Worm (Caenorhabditis elegans) whole organism, early embryonic: ENCODE results near the gene tbb-2.

ENCODE experiments used
- F13C5.2 ChIP-seq: sonication (generic microtip); optimal IDR thresholded peaks from 2 replicates; lab custom pipeline; 2017; ENCODE audit warnings: mild to moderate bottlenecking, missing genetic modification characterization, inconsistent platforms, missing compliant biosample characterization
- aly-1 ChIP-seq: sonication (generic microtip); optimal IDR thresholded peaks from 2 replicates; lab custom pipeline; 2016; ENCODE audit warnings: missing genetic modification characterization, missing compliant biosample characterization
- ama-1 ChIP-seq: fragments of 150-350 bp; optimal IDR thresholded peaks from 2 replicates; lab custom pipeline; 2014
- ceh-13 ChIP-seq: fragments of 200-800 bp; sonication (Bioruptor generic); optimal IDR thresholded peaks from 2 replicates; lab custom pipeline; 2018; ENCODE audit warnings: mild to moderate bottlenecking, missing genetic modification characterization, missing compliant biosample characterization
- ceh-36 ChIP-seq: sonication (generic microtip); optimal IDR thresholded peaks from 2 replicates; lab custom pipeline; 2016; ENCODE audit warnings: missing genetic modification characterization, inconsistent platforms, missing compliant biosample characterization
- ets-7 ChIP-seq: sonication (generic microtip); optimal IDR thresholded peaks from 2 replicates; lab custom pipeline; 2016; ENCODE audit warnings: missing genotype, missing genetic modification characterization, missing compliant biosample characterization
- flt-1 ChIP-seq: fragments of 200-800 bp; sonication (Bioruptor generic); IDR thresholded peaks from 2 replicates; pipeline ENCODE4 v1.3.6; 2022; ENCODE audit warnings: missing genetic modification characterization, missing compliant biosample characterization
- hmbx-1 ChIP-seq: sonication (generic microtip); optimal IDR thresholded peaks from 2 replicates; lab custom pipeline; 2016; ENCODE audit warnings: mild to moderate bottlenecking, missing genetic modification characterization, missing compliant biosample characterization
- hmg-4 ChIP-seq: fragments of 200-800 bp; sonication (Bioruptor generic); optimal IDR thresholded peaks from 2 replicates; lab custom pipeline; 2018; ENCODE audit warnings: mild to moderate bottlenecking, missing genetic modification characterization, missing compliant biosample characterization
- pes-1 ChIP-seq: fragments of 200-800 bp; sonication (Bioruptor generic); IDR thresholded peaks from 2 replicates; pipeline ENCODE4 v1.3.6; 2022; ENCODE audit warnings: missing genetic modification reagents, missing genetic modification characterization, missing compliant biosample characterization
- sea-1 ChIP-seq: fragments of 200-800 bp; sonication (Bioruptor generic); conservative IDR thresholded peaks from 2 replicates; pipeline ENCODE4 v1.3.6; 2022; ENCODE audit warnings: missing genetic modification characterization, missing compliant biosample characterization
- tbx-37 ChIP-seq: fragments of 200-800 bp; sonication (Bioruptor generic); conservative IDR thresholded peaks from 2 replicates; pipeline ENCODE4 v1.3.6; 2022; ENCODE audit warnings: missing genetic modification reagents, missing genetic modification characterization, missing compliant biosample characterization

ce11 chrIII:3966143-3966542, 51.3 kb downstream of the tbb-2 start:
- no peak for TF ChIP-seq ama-1 (lab: Kevin White, UChicago)
- TF ChIP-seq ceh-13 (GFP tag; lab: Kevin White, UChicago) = no peak
- TF ChIP-seq ceh-36 (tag; lab: Kevin White, UChicago) = no peak
- TF ChIP-seq tbx-37 (GFP tag; lab: Robert Waterston, UW) = no peak
- no peak for TF ChIP-seq flt-1
- no peak for TF ChIP-seq hmbx-1 (tag; lab: Kevin White, UChicago)
- no peak for TF ChIP-seq aly-1 (tag; lab: Kevin White, UChicago)
- TF ChIP-seq sea-1 (GFP tag; lab: Robert Waterston, UW) = no peak
- no peak for TF ChIP-seq F13C5.2
- no peak for TF ChIP-seq pes-1 (GFP tag; lab: Robert Waterston, UW)
- no peak for TF ChIP-seq hmg-4
- no peak for TF ChIP-seq ets-7
